Worm (Caenorhabditis elegans) whole organism, early embryonic: Measurements from ENCODE around the gene srlf-30.

Experiments
- ama-1 ChIP-seq: fragments of 150-350 bp; optimal IDR thresholded peaks from 2 replicates; lab custom pipeline; 2014
- hmbx-1 ChIP-seq: sonication (generic microtip); optimal IDR thresholded peaks from 2 replicates; lab custom pipeline; 2016; ENCODE audit warnings: mild to moderate bottlenecking, missing genetic modification characterization, missing compliant biosample characterization
- hmg-4 ChIP-seq: fragments of 200-800 bp; sonication (Bioruptor generic); optimal IDR thresholded peaks from 2 replicates; lab custom pipeline; 2018; ENCODE audit warnings: mild to moderate bottlenecking, missing genetic modification characterization, missing compliant biosample characterization
- tra-4 ChIP-seq: sonication (generic microtip); optimal IDR thresholded peaks from 2 replicates; lab custom pipeline; 2017; ENCODE audit warnings: missing genetic modification characterization, missing compliant biosample characterization

ce11 chrIV:10933062-10933552 is 32.9 kb downstream of the srlf-30 start, which contains the start of the genes dnc-1 and lsm-7:
- TF ChIP-seq tra-4 (tag; lab: Kevin White, UChicago) (no peak), ama-1 (lab: Kevin White, UChicago) (no peak), hmbx-1 (tag; lab: Kevin White, UChicago) (no peak), hmg-4 (GFP tag; lab: Kevin White, UChicago) (no peak)
